Worm (Caenorhabditis elegans) whole organism, L4 larva: ENCODE data around the gene lin-52.
A peak's percentile ranks its signal among the peaks of the same experiment; 100 is the strongest.

Experiments used
- D1046.2 ChIP-seq: fragments of 200-800 bp; sonication (Bioruptor generic); IDR thresholded peaks from 2 replicates; pipeline ENCODE4 v1.3.6; 2022; ENCODE audit warnings: missing genetic modification characterization, missing compliant biosample characterization
- F26F4.8 ChIP-seq: fragments of 200-800 bp; sonication (Bioruptor generic); conservative IDR thresholded peaks from 2 replicates; pipeline ENCODE4 v1.3.6; 2022; ENCODE audit warnings: missing genetic modification characterization, missing compliant biosample characterization
- F37D6.2 ChIP-seq: sonication (generic microtip); optimal IDR thresholded peaks from 2 replicates; lab custom pipeline; 2016; ENCODE audit warnings: mild to moderate bottlenecking, missing genetic modification characterization, missing compliant biosample characterization
- T20F7.1 ChIP-seq: fragments of 200-800 bp; sonication (Bioruptor generic); optimal IDR thresholded peaks from 2 replicates; lab custom pipeline; 2018; ENCODE audit warnings: mild to moderate bottlenecking, missing genetic modification characterization, missing compliant biosample characterization
- Y75B8A.6 ChIP-seq: fragments of 200-800 bp; sonication (Bioruptor generic); IDR thresholded peaks from 2 replicates; pipeline ENCODE4 v1.3.6; 2022; ENCODE audit warnings: missing genetic modification reagents, missing genetic modification characterization, missing compliant biosample characterization
- ZK337.2 ChIP-seq: fragments of 200-800 bp; sonication (Bioruptor generic); IDR thresholded peaks from 2 replicates; pipeline ENCODE4 v1.3.6; 2022; ENCODE audit warnings: missing genetic modification reagents, missing genetic modification characterization, missing compliant biosample characterization
- ama-1 ChIP-seq: fragments of 150-350 bp; optimal IDR thresholded peaks from 2 replicates; lab custom pipeline; 2014; ENCODE audit warnings: inconsistent platforms, mixed read lengths
- arid-1 ChIP-seq: fragments of 200-800 bp; sonication (Bioruptor generic); conservative IDR thresholded peaks from 2 replicates; pipeline ENCODE4 v1.3.6; 2022; ENCODE audit warnings: missing genetic modification reagents, missing genetic modification characterization, missing compliant biosample characterization
- ceh-28 ChIP-seq: fragments of 150-350 bp; optimal IDR thresholded peaks from 2 replicates; lab custom pipeline; 2014; ENCODE audit warnings: missing biosample characterization, missing genetic modification reagents, missing genetic modification characterization
- ceh-32 ChIP-seq: sonication (generic microtip); optimal IDR thresholded peaks from 2 replicates; lab custom pipeline; 2016; ENCODE audit warnings: mild to moderate bottlenecking, missing genetic modification characterization, missing compliant biosample characterization; ENCODE audit not compliant: poor library complexity
- ceh-62 ChIP-seq: sonication (generic microtip); optimal IDR thresholded peaks from 2 replicates; lab custom pipeline; 2017; ENCODE audit warnings: missing biosample characterization, missing genetic modification characterization
- ces-1 ChIP-seq: fragments of 150-350 bp; sonication (generic microtip); optimal IDR thresholded peaks from 4 replicates; lab custom pipeline; 2014; ENCODE audit warnings: missing biosample characterization, missing genetic modification reagents, missing genetic modification characterization
- cey-2 ChIP-seq: sonication (generic microtip); optimal IDR thresholded peaks from 3 replicates; lab custom pipeline; 2017; ENCODE audit warnings: missing genetic modification characterization, mild to moderate bottlenecking, missing compliant biosample characterization, antibody characterized with exemption, borderline replicate concordance; ENCODE audit not compliant: insufficient read depth
- ctbp-1 ChIP-seq: fragments of 200-800 bp; sonication (Bioruptor generic); IDR thresholded peaks from 2 replicates; pipeline ENCODE4 v1.3.6; 2022; ENCODE audit warnings: missing genetic modification reagents, missing genetic modification characterization, missing compliant biosample characterization
- daf-12 ChIP-seq: fragments of 150-350 bp; optimal IDR thresholded peaks from 2 replicates; lab custom pipeline; 2014; ENCODE audit warnings: missing biosample characterization, missing genetic modification reagents, missing genetic modification characterization
- daf-19 ChIP-seq: fragments of 200-800 bp; sonication (Bioruptor generic); conservative IDR thresholded peaks from 2 replicates; pipeline ENCODE4 v1.3.6; 2022; ENCODE audit warnings: missing genetic modification characterization, missing compliant biosample characterization
- daf-8 ChIP-seq: fragments of 200-800 bp; sonication (Bioruptor generic); IDR thresholded peaks from 2 replicates; pipeline ENCODE4 v1.3.6; 2022; ENCODE audit warnings: missing genetic modification characterization, missing compliant biosample characterization
- dmd-6 ChIP-seq: fragments of 200-800 bp; sonication (Bioruptor generic); IDR thresholded peaks from 2 replicates; pipeline ENCODE4 v1.3.6; 2022; ENCODE audit warnings: missing genetic modification reagents, missing genetic modification characterization, missing compliant biosample characterization
- dpl-1 ChIP-seq: fragments of 150-350 bp; optimal IDR thresholded peaks from 2 replicates; lab custom pipeline; 2014; ENCODE audit warnings: missing biosample characterization, missing genetic modification reagents, missing genetic modification characterization
- duxl-1 ChIP-seq: sonication (generic microtip); optimal IDR thresholded peaks from 2 replicates; lab custom pipeline; 2016; ENCODE audit warnings: mild to moderate bottlenecking, missing genetic modification characterization, moderate library complexity, missing compliant biosample characterization; ENCODE audit not compliant: poor library complexity
- hif-1 ChIP-seq, 2 experiments: sonication (generic microtip); optimal IDR thresholded peaks; 2 replicates each; lab custom pipeline; 2016 to 2017; ENCODE audit warnings: missing compliant biosample characterization in 2 of 2, missing genetic modification characterization in 2 of 2, missing genetic modification reagents in 2 of 2, missing genotype in 2 of 2, mild to moderate bottlenecking in 1 of 2
- hlh-11 ChIP-seq: fragments of 200-800 bp; sonication (Bioruptor generic); optimal IDR thresholded peaks from 2 replicates; lab custom pipeline; 2018; ENCODE audit warnings: mild to moderate bottlenecking, missing genetic modification characterization, missing compliant biosample characterization
- hmg-1.1 ChIP-seq: fragments of 200-800 bp; sonication (Bioruptor generic); IDR thresholded peaks from 2 replicates; pipeline ENCODE4 v1.3.6; 2022; ENCODE audit warnings: missing genetic modification reagents, missing genetic modification characterization, missing compliant biosample characterization
- lim-7 ChIP-seq: fragments of 200-800 bp; sonication (Bioruptor generic); IDR thresholded peaks from 2 replicates; pipeline ENCODE4 v1.3.6; 2022; ENCODE audit warnings: missing genetic modification characterization, missing compliant biosample characterization
- lin-1 ChIP-seq: fragments of 200-800 bp; sonication (Bioruptor generic); IDR thresholded peaks from 2 replicates; pipeline ENCODE4 v1.3.6; 2022; ENCODE audit warnings: missing genetic modification reagents, missing genetic modification characterization, missing compliant biosample characterization
- lin-38 ChIP-seq: fragments of 200-800 bp; sonication (Bioruptor generic); IDR thresholded peaks from 2 replicates; pipeline ENCODE4 v1.3.6; 2022; ENCODE audit warnings: missing genetic modification reagents, missing genetic modification characterization, missing compliant biosample characterization
- lsy-2 ChIP-seq, 2 experiments: fragments of 150-350 bp in 1 of 2; sonication (generic microtip) in 1 of 2; optimal IDR thresholded peaks; 2 replicates each; lab custom pipeline; 2014 to 2017; ENCODE audit warnings: missing biosample characterization in 2 of 2, missing genetic modification characterization in 2 of 2
- mdl-1 ChIP-seq, 2 experiments: fragments of 150-350 bp in 1 of 2; sonication (generic microtip) in 1 of 2; optimal IDR thresholded peaks; 2 replicates each; lab custom pipeline; 2014 to 2017; ENCODE audit warnings: missing biosample characterization in 2 of 2, missing genetic modification characterization in 2 of 2
- mxl-2 ChIP-seq: fragments of 200-800 bp; sonication (Bioruptor generic); conservative IDR thresholded peaks from 2 replicates; pipeline ENCODE4 v1.3.6; 2022; ENCODE audit warnings: missing genetic modification reagents, missing genetic modification characterization, missing compliant biosample characterization
- mxl-3 ChIP-seq: fragments of 200-800 bp; sonication (Bioruptor generic); optimal IDR thresholded peaks from 2 replicates; lab custom pipeline; 2018; ENCODE audit warnings: mild to moderate bottlenecking, missing genetic modification characterization, missing compliant biosample characterization
- nhr-10 ChIP-seq: fragments of 150-350 bp; optimal IDR thresholded peaks from 2 replicates; lab custom pipeline; 2014; ENCODE audit warnings: missing biosample characterization, missing genetic modification characterization
- nhr-102 ChIP-seq: sonication (generic microtip); optimal IDR thresholded peaks from 2 replicates; lab custom pipeline; 2016; ENCODE audit warnings: mild to moderate bottlenecking, missing genetic modification characterization, moderate library complexity, missing compliant biosample characterization
- nhr-11 ChIP-seq: fragments of 150-350 bp; optimal IDR thresholded peaks from 2 replicates; lab custom pipeline; 2014; ENCODE audit warnings: missing biosample characterization, missing genetic modification characterization
- nhr-28 ChIP-seq: fragments of 150-350 bp; optimal IDR thresholded peaks from 2 replicates; lab custom pipeline; 2014; ENCODE audit warnings: missing biosample characterization, missing genetic modification characterization
- nhr-41 ChIP-seq: fragments of 200-800 bp; sonication (Bioruptor generic); IDR thresholded peaks from 2 replicates; pipeline ENCODE4 v1.3.6; 2022; ENCODE audit warnings: missing genetic modification reagents, missing genetic modification characterization, missing compliant biosample characterization
- nhr-42 ChIP-seq: fragments of 200-800 bp; sonication (Bioruptor generic); IDR thresholded peaks from 2 replicates; pipeline ENCODE4 v1.3.6; 2022; ENCODE audit warnings: missing genetic modification characterization, missing compliant biosample characterization
- nhr-6 ChIP-seq: fragments of 150-350 bp; optimal IDR thresholded peaks from 2 replicates; lab custom pipeline; 2014; ENCODE audit warnings: missing biosample characterization, missing genetic modification characterization
- nhr-76 ChIP-seq: fragments of 150-350 bp; optimal IDR thresholded peaks from 2 replicates; lab custom pipeline; 2014; ENCODE audit warnings: missing biosample characterization, missing genetic modification characterization
- php-3 ChIP-seq: fragments of 200-800 bp; sonication (Bioruptor generic); IDR thresholded peaks from 2 replicates; pipeline ENCODE4 v1.3.6; 2022; ENCODE audit warnings: missing genetic modification reagents, missing genetic modification characterization, missing compliant biosample characterization
- pqm-1 ChIP-seq: sonication (generic microtip); optimal IDR thresholded peaks from 2 replicates; lab custom pipeline; 2017; ENCODE audit warnings: missing biosample characterization, missing genetic modification characterization
- saeg-2 ChIP-seq: fragments of 200-800 bp; sonication (Bioruptor generic); IDR thresholded peaks from 2 replicates; pipeline ENCODE4 v1.3.6; 2022; ENCODE audit warnings: missing genetic modification reagents, missing genetic modification characterization, missing compliant biosample characterization
- sdz-12 ChIP-seq: fragments of 200-800 bp; sonication (Bioruptor generic); optimal IDR thresholded peaks from 2 replicates; lab custom pipeline; 2018; ENCODE audit warnings: mild to moderate bottlenecking, missing genetic modification characterization, missing compliant biosample characterization
- skn-1 ChIP-seq: fragments of 150-350 bp; optimal IDR thresholded peaks from 2 replicates; lab custom pipeline; 2014; ENCODE audit warnings: missing biosample characterization, missing genetic modification characterization
- snpc-4 ChIP-seq: fragments of 150-350 bp; optimal IDR thresholded peaks from 2 replicates; lab custom pipeline; 2014; ENCODE audit warnings: missing biosample characterization, missing genetic modification characterization
- zag-1 ChIP-seq: fragments of 150-350 bp; optimal IDR thresholded peaks from 2 replicates; lab custom pipeline; 2014; ENCODE audit warnings: missing biosample characterization, missing genetic modification characterization
- zfp-2 ChIP-seq: sonication (generic microtip); optimal IDR thresholded peaks from 2 replicates; lab custom pipeline; 2016; ENCODE audit warnings: mild to moderate bottlenecking, missing genetic modification characterization, missing compliant biosample characterization
- zfp-3 ChIP-seq: fragments of 200-800 bp; sonication (Bioruptor generic); conservative IDR thresholded peaks from 2 replicates; pipeline ENCODE4 v1.3.6; 2022; ENCODE audit warnings: missing genetic modification reagents, missing genetic modification characterization, missing compliant biosample characterization
- zip-11 ChIP-seq: fragments of 200-800 bp; sonication (Bioruptor generic); IDR thresholded peaks from 2 replicates; pipeline ENCODE4 v1.3.6; 2022; ENCODE audit warnings: missing genetic modification characterization, missing compliant biosample characterization
- zip-2 ChIP-seq: fragments of 150-350 bp; optimal IDR thresholded peaks from 2 replicates; lab custom pipeline; 2014; ENCODE audit warnings: missing biosample characterization, missing genetic modification characterization
- ztf-11 ChIP-seq: fragments of 150-350 bp; optimal IDR thresholded peaks from 2 replicates; lab custom pipeline; 2014; ENCODE audit warnings: missing biosample characterization, missing genetic modification characterization

The lin-52 gene

ce11 chrIII:9827163-9827951 is 2.8 kb upstream of the lin-52 start, which contains the start of the genes ZK632.10 and ZK632.11 (continued):
- no peak for TF ChIP-seq ceh-32
- no peak for TF ChIP-seq ces-1
- no peak for TF ChIP-seq ztf-11 (tag; lab: Kevin White, UChicago)
- TF ChIP-seq zip-2 (tag; lab: Kevin White, UChicago) = no peak
- TF ChIP-seq duxl-1 (tag; lab: Kevin White, UChicago) = no peak
- TF ChIP-seq Y75B8A.6 = no peak
- no peak for TF ChIP-seq nhr-10 (tag; lab: Kevin White, UChicago)
- TF ChIP-seq ceh-62 (tag; lab: Kevin White, UChicago) = no peak
- no peak for TF ChIP-seq daf-19 (GFP tag; lab: Robert Waterston, UW)
- peak; percentile 34 for TF ChIP-seq lin-38 (GFP tag; lab: Robert Waterston, UW)
- no peak for TF ChIP-seq daf-8 (GFP tag; lab: Robert Waterston, UW)
- TF ChIP-seq zip-11 (GFP tag; lab: Robert Waterston, UW) = no peak
- no peak for TF ChIP-seq ama-1
- peak; percentile 32 for TF ChIP-seq T20F7.1
- no peak for TF ChIP-seq arid-1 (GFP tag; lab: Robert Waterston, UW)
- TF ChIP-seq ceh-28 (tag; lab: Kevin White, UChicago) = no peak
- TF ChIP-seq saeg-2 = no peak
- TF ChIP-seq lsy-2 (tag; optimal IDR thresholded peaks at IDR 0.05; lab: Kevin White, UChicago) = peak; percentile 61 to 98
- TF ChIP-seq mxl-3 (GFP tag; lab: Kevin White, UChicago) = no peak
- no peak for TF ChIP-seq nhr-42 (GFP tag; lab: Robert Waterston, UW)
- TF ChIP-seq php-3 = no peak
- peak; percentile 26 for TF ChIP-seq hlh-11 (tag; lab: Kevin White, UChicago)
- no peak for TF ChIP-seq daf-12
- no peak for TF ChIP-seq nhr-28
- TF ChIP-seq D1046.2 (GFP tag; lab: Robert Waterston, UW) = no peak
- TF ChIP-seq mdl-1 (tag; optimal IDR thresholded peaks at IDR 0.05; lab: Kevin White, UChicago) = peak; percentile 35 to 72
- 0 out of 2 replicates have a peak, but pooled peaks have one; percentile 7 for TF ChIP-seq lin-1 (GFP tag; lab: Robert Waterston, UW)
- TF ChIP-seq F26F4.8 (GFP tag; lab: Robert Waterston, UW) = no peak
- TF ChIP-seq mxl-2 = no peak
- no peak for TF ChIP-seq ZK337.2 (GFP tag; lab: Robert Waterston, UW)
- TF ChIP-seq sdz-12 (GFP tag; lab: Kevin White, UChicago) = no peak
- no peak for TF ChIP-seq zfp-3 (GFP tag; lab: Robert Waterston, UW)
- 0 out of 2 replicates have a peak, but pooled peaks have one; percentile 28 for TF ChIP-seq ctbp-1 (GFP tag; lab: Robert Waterston, UW)
- TF ChIP-seq hif-1 (tag; optimal IDR thresholded peaks at IDR 0.05; lab: Kevin White, UChicago) = no peak
- no peak for TF ChIP-seq snpc-4 (tag; lab: Kevin White, UChicago)
- no peak for TF ChIP-seq pqm-1 (tag; lab: Kevin White, UChicago)
- TF ChIP-seq nhr-41 (GFP tag; lab: Robert Waterston, UW) = no peak
- no peak for TF ChIP-seq nhr-76
- TF ChIP-seq cey-2 = no peak
- no peak for TF ChIP-seq zfp-2 (tag; lab: Kevin White, UChicago)
- TF ChIP-seq F37D6.2 (tag; lab: Kevin White, UChicago) = no peak
- no peak for TF ChIP-seq nhr-11 (tag; lab: Kevin White, UChicago)
- no peak for TF ChIP-seq nhr-6 (tag; lab: Kevin White, UChicago)
- no peak for TF ChIP-seq hmg-1.1 (GFP tag; lab: Robert Waterston, UW)
- TF ChIP-seq skn-1 (tag; lab: Kevin White, UChicago) = no peak
- peak; percentile 40 for TF ChIP-seq dpl-1 (GFP tag; lab: Kevin White, UChicago)
- no peak for TF ChIP-seq zag-1 (tag; lab: Kevin White, UChicago)
- TF ChIP-seq nhr-102 (tag; lab: Kevin White, UChicago) = no peak
- TF ChIP-seq dmd-6 (GFP tag; lab: Robert Waterston, UW) = peak; percentile 52
- peak; percentile 16; the same call in 1 of the 2 replicates for TF ChIP-seq lim-7
